Fruit fly (Drosophila melanogaster) whole organism, embryonic: Measurements from ENCODE around the gene CG12017.
A peak's percentile ranks its signal among the peaks of the same experiment; 100 is the strongest.

Experiments
- ATbp ChIP-seq: fragments of 200-800 bp; sonication (Bioruptor generic); optimal IDR thresholded peaks from 2 replicates; lab custom pipeline; 2017; ENCODE audit warnings: missing biosample characterization, mild to moderate bottlenecking, missing genetic modification characterization, missing genetic modification reagents
- Asciz ChIP-seq: fragments of 200-800 bp; sonication (Bioruptor generic); optimal IDR thresholded peaks from 2 replicates; lab custom pipeline; 2017; ENCODE audit warnings: missing biosample characterization, mild to moderate bottlenecking, missing genetic modification characterization, missing genetic modification reagents
- B-H2 ChIP-seq: fragments of 200-800 bp; sonication (Bioruptor generic); optimal IDR thresholded peaks from 2 replicates; lab custom pipeline; 2018; ENCODE audit warnings: missing biosample characterization, mild to moderate bottlenecking, missing genetic modification characterization
- Bdp1 ChIP-seq: fragments of 200-800 bp; sonication (Bioruptor generic); optimal IDR thresholded peaks from 3 replicates; lab custom pipeline; 2016; ENCODE audit warnings: missing biosample characterization, missing genetic modification characterization
- CG11696 ChIP-seq: fragments of 200-800 bp; sonication (Bioruptor generic); IDR thresholded peaks from 2 replicates; pipeline ENCODE4 v1.3.6; 2022; ENCODE audit warnings: missing biosample characterization, missing genetic modification characterization
- CG12219 ChIP-seq: fragments of 200-800 bp; sonication (Bioruptor generic); optimal IDR thresholded peaks from 3 replicates; lab custom pipeline; 2018; ENCODE audit warnings: missing biosample characterization, mild to moderate bottlenecking, missing genetic modification characterization
- CG13424 ChIP-seq: fragments of 200-800 bp; sonication (Bioruptor generic); optimal IDR thresholded peaks from 2 replicates; lab custom pipeline; 2019; ENCODE audit warnings: missing biosample characterization, mild to moderate bottlenecking, missing genetic modification characterization, moderate library complexity
- CG1529 ChIP-seq: fragments of 200-800 bp; sonication (Bioruptor generic); optimal IDR thresholded peaks from 3 replicates; lab custom pipeline; 2018; ENCODE audit warnings: missing biosample characterization, missing genetic modification characterization
- CG16863 ChIP-seq: fragments of 200-800 bp; sonication (Bioruptor generic); optimal IDR thresholded peaks from 3 replicates; lab custom pipeline; 2016; ENCODE audit warnings: missing biosample characterization, missing genetic modification characterization
- CG17612 ChIP-seq: fragments of 200-800 bp; sonication (Bioruptor generic); IDR thresholded peaks from 2 replicates; pipeline ENCODE4 v1.3.6; 2022; ENCODE audit warnings: missing biosample characterization, missing genetic modification characterization
- CG17829 ChIP-seq: fragments of 200-800 bp; optimal IDR thresholded peaks from 2 replicates; lab custom pipeline; 2019; ENCODE audit warnings: missing biosample characterization, mild to moderate bottlenecking, missing genetic modification characterization, moderate library complexity
- CG2116 ChIP-seq: fragments of 200-800 bp; sonication (Bioruptor generic); optimal IDR thresholded peaks from 3 replicates; lab custom pipeline; 2018; ENCODE audit warnings: missing biosample characterization, mild to moderate bottlenecking, missing genetic modification characterization
- CG34376 ChIP-seq: fragments of 200-800 bp; sonication (Bioruptor generic); optimal IDR thresholded peaks from 2 replicates; lab custom pipeline; 2018; ENCODE audit warnings: missing biosample characterization, mild to moderate bottlenecking, missing genetic modification characterization
- CG4820 ChIP-seq: fragments of 200-800 bp; sonication (Bioruptor generic); optimal IDR thresholded peaks from 3 replicates; lab custom pipeline; 2016; ENCODE audit warnings: missing biosample characterization, missing genetic modification characterization
- CG7357 ChIP-seq: fragments of 200-800 bp; sonication (Bioruptor generic); IDR thresholded peaks from 3 replicates; pipeline ENCODE4 v1.3.6; 2022; ENCODE audit warnings: missing biosample characterization, missing genetic modification characterization
- Chrac-16 ChIP-seq: fragments of 200-800 bp; sonication (Bioruptor generic); optimal IDR thresholded peaks from 3 replicates; lab custom pipeline; 2016; ENCODE audit warnings: missing biosample characterization, missing genetic modification characterization
- CoRest ChIP-seq: fragments of 200-800 bp; sonication (Bioruptor generic); optimal IDR thresholded peaks from 3 replicates; lab custom pipeline; 2018; ENCODE audit warnings: missing biosample characterization, mild to moderate bottlenecking, missing genetic modification characterization, moderate library complexity
- Dad ChIP-seq: fragments of 200-800 bp; sonication (Bioruptor generic); optimal IDR thresholded peaks from 3 replicates; lab custom pipeline; 2016; ENCODE audit warnings: missing biosample characterization, missing genetic modification characterization
- Dip3 ChIP-seq: fragments of 200-800 bp; sonication (Bioruptor generic); optimal IDR thresholded peaks from 3 replicates; lab custom pipeline; 2016; ENCODE audit warnings: missing biosample characterization, missing genetic modification characterization
- E2f1 ChIP-seq: fragments of 200-800 bp; sonication (Bioruptor generic); IDR thresholded peaks from 2 replicates; pipeline ENCODE4 v1.3.6; 2022; ENCODE audit warnings: missing biosample characterization, missing genetic modification characterization
- Fer1 ChIP-seq: fragments of 200-800 bp; sonication (Bioruptor generic); optimal IDR thresholded peaks from 2 replicates; lab custom pipeline; 2017; ENCODE audit warnings: missing biosample characterization, mild to moderate bottlenecking, missing genetic modification characterization
- Gsc ChIP-seq: fragments of 200-800 bp; sonication (Bioruptor generic); IDR thresholded peaks from 2 replicates; pipeline ENCODE4 v1.3.6; 2022; ENCODE audit warnings: missing biosample characterization, missing genetic modification characterization
- Hey ChIP-seq: fragments of 200-800 bp; sonication (Bioruptor generic); optimal IDR thresholded peaks from 3 replicates; lab custom pipeline; 2018; ENCODE audit warnings: missing biosample characterization, mild to moderate bottlenecking, missing genetic modification characterization
- Lim3 ChIP-seq: fragments of 200-800 bp; sonication (Bioruptor generic); IDR thresholded peaks from 2 replicates; pipeline ENCODE4 v1.3.6; 2022; ENCODE audit warnings: missing biosample characterization, missing genetic modification characterization
- MESR4 ChIP-seq: fragments of 200-800 bp; sonication (Bioruptor generic); optimal IDR thresholded peaks from 2 replicates; lab custom pipeline; 2018; ENCODE audit warnings: missing biosample characterization, mild to moderate bottlenecking, missing genetic modification characterization, moderate library complexity
- NC2α ChIP-seq: fragments of 200-800 bp; sonication (Bioruptor generic); optimal IDR thresholded peaks from 2 replicates; lab custom pipeline; 2016; ENCODE audit warnings: missing biosample characterization, missing genetic modification characterization
- Oaz ChIP-seq: fragments of 200-800 bp; sonication (Bioruptor generic); IDR thresholded peaks from 2 replicates; pipeline ENCODE4 v1.3.6; 2022; ENCODE audit warnings: missing biosample characterization, missing genetic modification characterization
- Pdp1 ChIP-seq, 2 experiments: fragments of 200-800 bp; sonication (Bioruptor generic); optimal IDR thresholded peaks; 3 replicates each; lab custom pipeline; 2016; ENCODE audit warnings: missing biosample characterization in 2 of 2, missing genetic modification characterization in 2 of 2, mild to moderate bottlenecking in 1 of 2, moderate library complexity in 1 of 2
- TFAM ChIP-seq: fragments of 200-800 bp; sonication (Bioruptor generic); optimal IDR thresholded peaks from 2 replicates; lab custom pipeline; 2017; ENCODE audit warnings: missing biosample characterization, missing genetic modification characterization, inconsistent platforms
- abd-A ChIP-seq: fragments of 200-800 bp; sonication (Bioruptor generic); optimal IDR thresholded peaks from 3 replicates; lab custom pipeline; 2019; ENCODE audit warnings: missing biosample characterization, mild to moderate bottlenecking, missing genetic modification characterization, moderate library complexity
- amos ChIP-seq: fragments of 200-800 bp; sonication (Bioruptor generic); IDR thresholded peaks from 2 replicates; pipeline ENCODE4 v1.3.6; 2022; ENCODE audit warnings: missing biosample characterization, missing genetic modification characterization; ENCODE audit not compliant: partially characterized antibody
- bowl ChIP-seq: fragments of 200-800 bp; sonication (Bioruptor generic); IDR thresholded peaks from 2 replicates; pipeline ENCODE4 v1.3.6; 2022; ENCODE audit warnings: missing biosample characterization, missing genetic modification characterization
- cg ChIP-seq: fragments of 200-800 bp; sonication (Bioruptor generic); optimal IDR thresholded peaks from 3 replicates; lab custom pipeline; 2019; ENCODE audit warnings: missing biosample characterization, mild to moderate bottlenecking, missing genetic modification characterization, moderate library complexity
- chinmo ChIP-seq: fragments of 200-800 bp; sonication (Bioruptor generic); IDR thresholded peaks from 4 replicates; pipeline ENCODE4 v1.3.6; 2022; ENCODE audit warnings: missing biosample characterization, missing genetic modification characterization; ENCODE audit not compliant: partially characterized antibody
- dimm ChIP-seq: fragments of 200-800 bp; sonication (Bioruptor generic); IDR thresholded peaks from 2 replicates; pipeline ENCODE4 v1.3.6; 2022; ENCODE audit warnings: missing biosample characterization, missing genetic modification characterization
- hb ChIP-seq: fragments of 200-800 bp; sonication (Bioruptor generic); IDR thresholded peaks from 3 replicates; pipeline ENCODE4 v1.3.6; 2022; ENCODE audit warnings: missing biosample characterization, missing genetic modification characterization; ENCODE audit not compliant: partially characterized antibody
- ind ChIP-seq: fragments of 200-800 bp; sonication (Bioruptor generic); optimal IDR thresholded peaks from 3 replicates; lab custom pipeline; 2016; ENCODE audit warnings: missing biosample characterization, missing genetic modification characterization
- inv ChIP-seq: fragments of 200-800 bp; sonication (Bioruptor generic); IDR thresholded peaks from 2 replicates; pipeline ENCODE4 v1.3.6; 2022; ENCODE audit warnings: missing biosample characterization, missing genetic modification characterization; ENCODE audit not compliant: partially characterized antibody
- klu ChIP-seq: fragments of 200-800 bp; sonication (Bioruptor generic); IDR thresholded peaks from 2 replicates; pipeline ENCODE4 v1.3.6; 2022; ENCODE audit warnings: missing biosample characterization, missing genetic modification characterization
- maf-S ChIP-seq: fragments of 200-800 bp; sonication (Bioruptor generic); optimal IDR thresholded peaks from 2 replicates; lab custom pipeline; 2016; ENCODE audit warnings: missing biosample characterization, missing genetic modification characterization
- nom ChIP-seq: fragments of 200-800 bp; sonication (Bioruptor generic); optimal IDR thresholded peaks from 2 replicates; lab custom pipeline; 2017; ENCODE audit warnings: missing biosample characterization, missing genetic modification characterization, mild to moderate bottlenecking, moderate library complexity, missing genetic modification reagents
- pnt ChIP-seq: fragments of 200-800 bp; sonication (Bioruptor generic); optimal IDR thresholded peaks from 3 replicates; lab custom pipeline; 2016; ENCODE audit warnings: missing biosample characterization, missing genetic modification characterization
- rib ChIP-seq: fragments of 200-800 bp; sonication (Bioruptor generic); IDR thresholded peaks from 2 replicates; pipeline ENCODE4 v1.3.6; 2022; ENCODE audit warnings: missing biosample characterization, missing genetic modification characterization
- sc ChIP-seq, 3 experiments: fragments of >200 bp in 2 of 3; fragments of 200-800 bp in 1 of 3; sonication (Bioruptor generic) in 1 of 3; optimal IDR thresholded peaks; 2 replicates in 2 of 3; 3 replicates in 1 of 3; lab custom pipeline; 2017; ENCODE audit warnings: mild to moderate bottlenecking in 1 of 3, missing biosample characterization in 1 of 3, missing genetic modification characterization in 1 of 3, missing genetic modification reagents in 1 of 3
- seq ChIP-seq: fragments of 200-800 bp; sonication (Bioruptor generic); IDR thresholded peaks from 2 replicates; pipeline ENCODE4 v1.3.6; 2022; ENCODE audit warnings: missing biosample characterization, missing genetic modification characterization
- sug ChIP-seq: fragments of 200-800 bp; optimal IDR thresholded peaks from 2 replicates; lab custom pipeline; 2019; ENCODE audit warnings: missing biosample characterization, mild to moderate bottlenecking, missing genetic modification characterization, moderate library complexity
- tap ChIP-seq: fragments of 200-800 bp; optimal IDR thresholded peaks from 3 replicates; lab custom pipeline; 2019; ENCODE audit warnings: missing biosample characterization, mild to moderate bottlenecking, missing genetic modification characterization, moderate library complexity
- twi ChIP-seq: fragments of 200-800 bp; optimal IDR thresholded peaks from 2 replicates; lab custom pipeline; 2019; ENCODE audit warnings: missing biosample characterization, mild to moderate bottlenecking, missing genetic modification characterization, moderate library complexity

Gene CG12017

dm6 chr3L:3325925-3326903 is 46.2 kb downstream of the CG12017 start, which contains the start of gene Gtpx (continued):
- TF ChIP-seq hb: no peak
- peak; percentile 70 for TF ChIP-seq sug (tag; lab: Kevin White, UChicago)
- peak; percentile 87 for TF ChIP-seq nom (GFP tag; lab: Kevin White, UChicago)
- TF ChIP-seq Hey (tag; lab: Kevin White, UChicago): no peak
- no peak for TF ChIP-seq CG1529 (GFP tag; lab: Kevin White, UChicago)
- TF ChIP-seq CG13424 (tag; lab: Kevin White, UChicago): peak; percentile 69
- no peak for TF ChIP-seq CG17612 (GFP tag; lab: Robert Waterston, UW)
- no peak for TF ChIP-seq Gsc (GFP tag; lab: Robert Waterston, UW)
- TF ChIP-seq CG7357 (GFP tag; lab: Robert Waterston, UW): no peak
- no peak for TF ChIP-seq CG16863 (GFP tag; lab: Kevin White, UChicago)
- no peak for TF ChIP-seq CG4820 (GFP tag; lab: Kevin White, UChicago)
- no peak for TF ChIP-seq Fer1 (GFP tag; lab: Kevin White, UChicago)
- TF ChIP-seq rib: no peak
- TF ChIP-seq chinmo: no peak
- peak; percentile 5 for TF ChIP-seq CG34376 (GFP tag; lab: Kevin White, UChicago)
- TF ChIP-seq abd-A: no peak
- no peak for TF ChIP-seq Dad (GFP tag; lab: Kevin White, UChicago)
- peak; percentile 57 for TF ChIP-seq B-H2 (GFP tag; lab: Kevin White, UChicago)
- no peak for TF ChIP-seq ATbp (GFP tag; lab: Kevin White, UChicago)
- TF ChIP-seq CG2116 (GFP tag; lab: Kevin White, UChicago): peak; percentile 48
- TF ChIP-seq bowl (GFP tag; lab: Robert Waterston, UW): no peak
- peak; percentile 79 for TF ChIP-seq CoRest (tag; lab: Kevin White, UChicago)
- peak; percentile 19 for TF ChIP-seq ind (GFP tag; lab: Kevin White, UChicago)
- no peak for TF ChIP-seq Asciz
- TF ChIP-seq CG11696: no peak
- peak; percentile 46 for TF ChIP-seq amos (GFP tag; lab: Robert Waterston, UW)
- TF ChIP-seq tap: no peak
- TF ChIP-seq E2f1 (GFP tag; lab: Robert Waterston, UW): no peak
- TF ChIP-seq inv: no peak
- no peak for TF ChIP-seq Lim3 (GFP tag; lab: Robert Waterston, UW)
- peak; percentile 71 for TF ChIP-seq cg (GFP tag; lab: Kevin White, UChicago)
- no peak for TF ChIP-seq NC2α (GFP tag; lab: Kevin White, UChicago)
- no peak for TF ChIP-seq klu (GFP tag; lab: Robert Waterston, UW)
- no peak for TF ChIP-seq sc (optimal IDR thresholded peaks at IDR 0.05; lab: Kevin White, UChicago)
- no peak for TF ChIP-seq sc (GFP tag; optimal IDR thresholded peaks at IDR 0.05; lab: Kevin White, UChicago)
- peak; percentile 22 for TF ChIP-seq pnt
- no peak for TF ChIP-seq Dip3 (GFP tag; lab: Kevin White, UChicago)
- peak; percentile 23 for TF ChIP-seq twi (tag; lab: Kevin White, UChicago)
- TF ChIP-seq Chrac-16 (GFP tag; lab: Kevin White, UChicago): peak; percentile 56
- no peak for TF ChIP-seq CG12219 (GFP tag; lab: Kevin White, UChicago)
- TF ChIP-seq Oaz (GFP tag; lab: Robert Waterston, UW): no peak
- peak; percentile 44 for TF ChIP-seq maf-S (GFP tag; lab: Kevin White, UChicago)
- TF ChIP-seq TFAM (GFP tag; lab: Kevin White, UChicago): no peak
- TF ChIP-seq CG17829 (tag; lab: Kevin White, UChicago): peak; percentile 41
- TF ChIP-seq Pdp1 (GFP tag; optimal IDR thresholded peaks at IDR 0.05; lab: Kevin White, UChicago): peak; percentile 55 to 81
- TF ChIP-seq Bdp1 (GFP tag; lab: Kevin White, UChicago): no peak
- TF ChIP-seq MESR4 (GFP tag; lab: Kevin White, UChicago): no peak
- no peak for TF ChIP-seq dimm (GFP tag; lab: Robert Waterston, UW)
- no peak for TF ChIP-seq seq (GFP tag; lab: Robert Waterston, UW)
